Fruit fly (Drosophila melanogaster): ENCODE results near the gene nod.

DNA sequence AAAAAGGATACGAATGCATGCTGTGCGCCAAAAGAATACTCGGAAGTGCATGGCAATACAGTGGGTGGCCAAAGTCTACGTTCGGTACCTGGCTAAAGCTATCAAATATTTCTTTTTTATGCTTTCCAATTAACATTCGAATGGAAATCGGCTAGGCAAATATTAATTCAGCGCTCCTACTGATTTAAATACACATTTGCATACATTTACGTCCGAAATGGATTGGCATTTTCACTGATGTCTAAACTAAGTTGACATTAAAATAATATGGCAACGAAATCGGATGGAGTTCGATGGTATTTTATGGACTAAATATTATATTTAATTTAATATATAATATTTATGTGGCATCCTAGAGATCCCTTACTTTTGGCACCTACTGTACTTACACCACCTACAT is 38.1 kb upstream of the nod start:
- TF ChIP-seq CG8478 (optimal IDR thresholded peaks at IDR 0.05) (no peak), CTCF (optimal IDR thresholded peaks at IDR 0.05) (no peak)

Data from S2 (cell line).